Worm (Caenorhabditis elegans) whole organism, dauer: ENCODE measurements around the gene idpp-3.
"Not testable (repeated sequence)": the region's sequence is repeated elsewhere in the genome, so short reads cannot be mapped to it uniquely, and the experiment has no call there.

Experiments used
- unc-62 ChIP-seq: sonication (generic microtip); optimal IDR thresholded peaks from 2 replicates; lab custom pipeline; 2017; ENCODE audit warnings: missing biosample characterization, missing genetic modification reagents, missing genetic modification characterization

Gene idpp-3

DNA sequence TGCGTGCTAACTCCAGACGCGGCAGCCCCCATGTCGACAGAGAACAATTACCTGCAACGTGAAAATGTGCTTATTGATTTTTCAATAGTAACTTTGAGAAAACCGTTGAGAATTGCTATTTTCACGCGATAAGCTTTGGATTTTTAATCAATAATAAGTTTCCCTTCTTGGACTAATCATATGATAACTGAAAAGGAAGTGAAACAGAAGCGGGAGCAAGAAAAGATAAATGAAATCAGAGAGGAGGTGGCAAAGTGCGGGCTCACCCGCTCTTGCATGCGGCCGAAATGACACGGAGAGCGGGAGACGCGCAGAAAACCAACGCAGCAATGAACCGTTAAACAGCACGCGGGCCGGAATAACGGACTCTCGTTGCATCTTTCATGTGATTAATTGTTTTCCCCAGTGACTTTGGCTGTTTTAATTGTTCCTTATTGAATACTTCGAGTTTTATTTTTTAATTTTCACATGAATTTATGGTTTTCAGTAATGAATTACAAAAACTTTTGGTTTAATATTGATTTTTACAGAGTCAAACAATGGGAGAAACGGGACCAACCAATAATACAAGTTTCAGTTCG, 8.9 kb upstream of the idpp-3 start, which contains the start of the genes flwr-1 and tbc-1:
TSS of gene flwr-1 (minus strand) at position 51 of the 581 bp plus-strand sequence.
TSS of gene tbc-1 (plus strand) at position 531 of the 581 bp plus-strand sequence.
- TF ChIP-seq unc-62 (GFP tag; lab: Kevin White, UChicago), result no peak

DNA sequence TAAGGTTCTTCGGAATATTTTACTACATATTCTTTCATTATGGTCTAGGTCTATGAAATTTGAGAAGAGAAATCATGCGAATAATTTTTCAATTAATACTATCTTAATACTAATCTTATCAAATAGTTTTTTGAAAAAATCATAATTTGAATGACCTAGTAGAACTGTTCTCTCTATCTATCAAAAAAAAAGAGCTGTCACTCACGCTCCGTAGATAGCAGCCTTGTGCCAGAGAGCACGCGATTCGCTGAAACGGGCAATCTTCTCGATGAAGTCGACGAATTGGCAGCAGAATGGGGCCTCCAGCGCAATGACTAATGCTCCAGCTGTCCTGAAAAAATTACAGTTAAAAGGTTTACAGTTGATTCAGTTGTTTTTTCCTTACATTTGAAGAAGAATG, 8.2 kb upstream of the idpp-3 start:
- TF ChIP-seq unc-62 (GFP tag; lab: Kevin White, UChicago), result no peak

DNA sequence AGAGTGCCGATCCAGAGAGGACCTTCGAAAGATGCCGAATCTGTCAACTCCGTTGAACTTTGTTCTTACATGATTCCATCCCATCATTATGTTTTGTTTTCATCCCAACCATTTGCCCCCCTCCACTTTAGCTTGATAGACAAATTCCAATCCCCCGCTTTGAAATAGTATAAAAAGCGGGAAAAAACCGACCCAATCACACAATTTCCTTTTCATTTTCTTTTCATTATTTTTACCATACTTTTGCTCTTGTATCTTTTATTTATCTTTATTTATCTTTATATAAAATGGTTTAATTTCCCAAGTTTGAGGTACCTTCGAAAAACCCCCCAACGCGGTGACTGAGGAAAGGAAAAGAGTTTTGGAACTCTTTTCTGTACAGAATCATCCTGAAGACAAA, 5.1 kb upstream of the idpp-3 start, which contains the start of gene F20D1.22:
TSS of gene F20D1.22 (plus strand) at position 301 of the 400 bp plus-strand sequence.
- not testable (repeated sequence) for TF ChIP-seq unc-62 (GFP tag; lab: Kevin White, UChicago)

DNA sequence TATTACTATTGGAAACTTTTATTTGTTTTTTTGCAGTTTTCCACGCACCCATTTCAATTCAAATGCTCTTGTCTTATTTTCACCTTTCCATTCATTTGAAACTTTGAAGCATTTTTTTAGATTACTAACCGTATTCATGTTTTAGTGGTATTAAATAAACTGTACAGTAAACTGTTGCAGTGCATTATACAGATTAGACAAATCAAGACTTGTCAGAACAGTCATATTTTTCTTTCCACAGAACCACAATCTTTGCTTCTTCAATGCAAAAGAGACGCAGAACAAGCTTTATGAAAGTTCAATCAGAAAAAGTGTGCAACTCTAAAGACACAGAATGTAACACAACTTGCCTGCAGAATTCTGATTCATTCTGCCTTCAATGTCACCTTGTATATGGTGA, 4.4 kb upstream of the idpp-3 start, which contains the start of gene F45B8.5:
TSS of gene F45B8.5 (plus strand) at position 301 of the 400 bp plus-strand sequence.
- TF ChIP-seq unc-62 (GFP tag; lab: Kevin White, UChicago), result no peak

DNA sequence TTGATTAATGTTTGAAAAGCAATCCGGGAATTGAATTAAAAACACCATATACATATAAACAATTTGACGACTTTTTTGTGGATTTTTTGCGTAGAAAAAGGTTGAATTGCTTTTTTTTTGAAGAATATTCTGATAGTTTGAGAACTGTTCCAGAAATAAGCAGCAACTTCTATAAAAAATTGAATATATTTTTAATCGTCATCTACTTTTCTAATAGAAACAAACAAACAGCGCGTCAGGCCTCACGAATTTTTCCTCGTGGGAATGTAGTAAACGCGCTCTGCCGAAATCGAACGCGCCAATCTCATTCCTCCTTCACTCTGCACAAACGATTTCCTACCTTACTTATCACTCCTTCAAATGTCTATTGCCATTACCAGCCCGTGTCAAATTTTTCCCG, 2.9 kb upstream of the idpp-3 start, which contains the start of gene rgs-11:
TSS of gene rgs-11 (plus strand) at position 301 of the 400 bp plus-strand sequence.
- TF ChIP-seq unc-62 (GFP tag; lab: Kevin White, UChicago), result no peak

DNA sequence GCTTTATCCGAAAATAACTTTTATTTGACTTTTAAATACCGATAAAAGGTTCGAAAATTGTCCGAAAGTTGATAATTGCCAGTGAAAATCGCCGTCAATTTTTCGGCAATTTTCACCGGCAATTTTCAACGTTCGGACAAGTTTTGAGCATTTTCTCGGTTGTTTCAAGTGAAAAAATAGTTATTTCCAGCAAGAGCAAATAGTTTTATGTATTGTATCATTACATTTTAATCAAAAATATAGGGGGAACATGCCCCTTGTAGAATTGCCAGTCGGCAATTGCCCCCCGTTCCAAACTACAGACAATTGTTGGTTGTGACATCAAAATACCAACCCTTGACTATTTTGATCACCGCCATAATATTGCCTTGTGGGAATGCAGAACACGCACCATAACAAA, 1.1 kb upstream of the idpp-3 start, which contains the start of gene rgs-10:
TSS of gene rgs-10 (plus strand) at position 301 of the 400 bp plus-strand sequence.
- TF ChIP-seq unc-62 (GFP tag; lab: Kevin White, UChicago), result no peak

DNA sequence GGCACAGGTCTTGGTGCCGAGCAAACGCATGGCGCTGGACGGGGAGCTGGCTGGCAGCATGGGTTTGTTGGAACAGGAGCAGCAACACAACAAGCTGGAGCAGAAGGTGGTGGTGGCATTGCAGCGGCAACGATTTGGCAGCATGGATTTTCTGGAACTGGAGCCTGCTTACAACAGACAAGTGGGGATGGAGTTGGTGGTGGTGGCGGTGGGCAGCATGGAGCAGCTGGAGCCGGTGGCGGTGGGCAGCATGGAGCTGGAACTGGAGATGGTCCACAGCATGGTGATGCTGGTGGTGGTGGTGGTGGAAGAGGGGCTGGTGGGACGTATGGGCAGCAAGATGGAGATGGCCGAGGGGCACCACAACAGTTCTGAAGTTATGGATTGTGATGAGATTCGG, 530 bp downstream of the idpp-3 start:
- TF ChIP-seq unc-62 (GFP tag; lab: Kevin White, UChicago), result no peak

DNA sequence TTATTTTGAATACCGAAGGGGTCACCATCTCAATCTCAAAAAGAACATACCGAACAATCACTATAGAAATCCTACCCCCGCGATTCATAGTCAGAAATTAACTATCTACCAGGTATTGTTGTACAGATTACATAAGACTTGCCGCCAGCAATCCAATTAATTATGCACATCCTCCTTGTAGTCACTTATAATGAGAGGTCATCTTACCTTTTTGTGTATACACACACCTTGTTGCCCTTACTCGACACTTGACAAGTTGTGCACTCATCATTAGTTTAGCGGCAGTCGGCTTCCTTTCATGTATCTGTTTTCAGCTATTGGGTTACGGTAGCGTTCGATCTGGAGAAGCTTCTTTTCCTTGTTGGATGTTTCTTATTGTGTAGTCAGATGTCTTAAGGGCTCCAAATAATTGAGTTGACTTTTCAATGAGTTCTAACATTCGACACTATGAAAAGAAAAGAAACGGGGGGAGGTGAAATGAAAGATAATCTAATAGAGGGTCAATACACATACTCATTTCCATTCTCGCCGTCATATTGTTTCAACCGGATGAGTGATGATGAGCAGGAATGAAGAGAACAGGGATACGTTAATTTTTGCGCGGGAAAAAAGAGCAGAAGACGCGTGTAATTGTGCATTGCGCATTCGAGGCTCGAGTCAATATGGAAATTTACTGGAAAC, 1.8 kb downstream of the idpp-3 start:
- no peak for TF ChIP-seq unc-62 (GFP tag; lab: Kevin White, UChicago)

DNA sequence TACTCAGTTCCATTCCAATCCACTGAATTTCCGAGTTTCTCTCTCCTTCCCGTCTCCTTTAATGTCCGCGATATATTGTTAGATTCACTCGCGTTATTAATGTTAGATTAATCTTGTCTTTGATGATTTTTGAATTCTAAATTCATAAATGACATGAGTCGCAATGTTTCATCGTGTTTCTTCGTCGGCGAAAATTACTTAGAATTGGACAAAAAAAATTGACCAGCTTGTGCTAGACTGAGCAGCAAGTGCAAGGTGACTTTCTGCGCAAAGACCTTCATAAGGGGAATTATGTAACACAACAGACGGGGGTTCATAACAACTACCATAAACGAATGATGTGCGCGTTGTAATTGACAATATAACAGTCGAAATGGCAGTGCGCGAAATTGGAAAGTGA, 3.0 kb downstream of the idpp-3 start:
- no peak for TF ChIP-seq unc-62 (GFP tag; lab: Kevin White, UChicago)

DNA sequence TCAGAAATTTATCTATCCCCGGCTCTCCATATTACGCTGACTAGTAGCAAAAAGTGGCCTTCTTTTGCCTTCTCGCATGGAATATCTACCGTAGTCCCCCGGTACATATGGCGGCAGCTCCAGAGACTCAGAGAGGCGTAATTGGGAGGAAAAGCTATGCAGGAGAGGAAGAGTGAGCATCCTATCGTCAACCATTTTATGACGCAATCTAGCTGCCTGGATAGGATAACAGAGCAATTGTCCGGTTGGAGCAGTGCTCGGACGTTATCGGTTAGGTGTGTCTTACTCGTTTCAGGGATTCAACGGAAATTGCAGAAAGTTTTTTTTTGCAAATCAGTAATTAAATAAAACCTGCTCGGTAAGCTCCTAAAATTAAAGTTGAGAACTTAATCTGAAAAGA, 4.2 kb downstream of the idpp-3 start:
- TF ChIP-seq unc-62 (GFP tag; lab: Kevin White, UChicago), result no peak

DNA sequence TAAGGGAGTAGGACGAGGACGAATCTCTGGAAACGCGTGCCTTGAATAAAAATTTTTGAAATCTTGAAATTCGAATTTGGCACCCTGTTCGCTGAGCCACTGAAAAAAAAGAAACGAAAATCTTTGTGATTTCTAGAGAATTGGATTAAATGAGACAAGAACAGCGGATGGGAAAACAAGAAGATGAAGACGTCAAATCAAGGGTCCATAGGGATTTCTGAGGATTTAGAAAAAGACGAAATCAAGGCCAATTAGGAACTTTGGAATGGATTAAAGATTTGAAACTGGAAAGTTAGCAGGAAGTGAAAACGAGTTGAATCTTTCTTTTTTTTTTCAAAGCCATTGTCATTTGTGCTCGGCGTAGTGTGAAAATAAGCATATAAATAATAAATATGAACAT, 6.8 kb downstream of the idpp-3 start, which contains the start of gene pag-3:
TSS of gene pag-3 (minus strand) at position 101 of the 400 bp plus-strand sequence.
- no peak for TF ChIP-seq unc-62 (GFP tag; lab: Kevin White, UChicago)

DNA sequence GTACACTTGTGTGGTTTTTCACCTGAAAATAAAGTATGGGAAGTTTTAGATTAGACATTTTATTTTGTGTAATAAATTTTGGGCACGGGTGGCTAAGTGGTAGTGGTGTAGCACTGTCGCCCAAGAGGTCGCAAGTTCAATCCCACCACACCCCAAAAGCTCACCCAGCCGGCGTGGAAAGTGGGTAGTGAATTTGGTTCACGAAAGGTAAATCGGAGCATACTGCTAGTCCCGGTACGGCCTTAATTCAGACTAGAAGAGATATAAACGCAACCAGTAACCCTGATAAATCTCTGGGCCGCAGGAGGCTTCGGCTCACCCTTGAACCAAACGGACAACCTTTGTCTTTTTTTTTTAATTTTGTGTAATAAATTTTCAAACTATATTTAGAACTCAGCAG, 9.6 kb downstream of the idpp-3 start:
- TF ChIP-seq unc-62 (GFP tag; lab: Kevin White, UChicago), result no peak

DNA sequence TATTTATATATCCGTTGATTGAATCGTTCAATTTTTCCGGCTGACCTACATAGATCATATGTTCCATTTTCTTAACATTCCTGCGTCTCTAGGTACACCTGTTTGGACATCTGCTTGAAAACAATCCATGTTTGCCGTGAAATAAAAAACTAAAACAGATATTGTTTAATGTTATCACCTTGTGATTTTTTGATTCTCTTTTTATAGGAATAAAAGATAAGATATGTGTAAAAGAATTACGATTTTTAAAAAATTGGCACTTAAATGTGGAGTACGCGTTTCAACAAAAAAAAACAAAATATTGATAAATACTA, 14.1 kb downstream of the idpp-3 start:
- no peak for TF ChIP-seq unc-62 (GFP tag; lab: Kevin White, UChicago)

DNA sequence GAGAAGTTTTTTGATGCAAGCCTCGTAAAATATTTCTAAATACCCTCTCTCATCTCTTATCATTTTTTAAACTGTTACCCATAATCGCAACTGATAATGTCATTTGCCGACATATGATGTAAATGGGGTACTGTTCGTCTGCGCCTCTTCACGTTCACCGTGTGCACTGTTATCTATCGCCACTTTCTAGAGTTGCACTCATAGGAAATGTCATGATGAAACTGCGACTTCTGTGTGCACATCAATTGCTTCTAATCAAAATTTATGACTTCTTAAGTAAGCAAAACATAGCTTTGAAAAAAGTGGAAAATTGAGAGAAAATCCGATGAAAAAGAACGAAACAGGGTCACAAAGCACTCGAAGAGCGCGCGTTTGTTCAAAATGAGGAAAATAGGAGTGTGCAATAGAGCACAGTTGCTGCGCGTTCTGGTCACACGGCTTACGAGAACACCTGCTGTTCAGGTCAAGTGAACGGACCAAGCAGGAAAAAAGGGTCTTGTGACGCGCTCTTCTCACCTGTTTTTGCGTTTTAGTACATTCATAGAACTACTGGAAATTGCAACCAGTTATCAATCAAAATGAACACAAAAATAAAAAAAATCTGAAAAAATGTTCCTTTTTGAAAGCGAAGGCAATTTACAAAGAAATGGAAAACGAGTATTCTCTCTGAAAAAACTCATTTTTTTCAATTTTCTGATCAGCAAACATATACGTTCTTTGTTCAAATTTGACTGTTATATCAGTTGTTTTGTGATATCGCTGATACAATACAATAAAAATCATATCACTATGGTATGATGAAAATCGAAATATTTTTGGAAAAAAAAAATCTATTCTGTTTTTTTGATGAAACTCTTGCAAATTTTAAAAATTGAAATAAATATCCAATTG, 14.7 kb downstream of the idpp-3 start:
- TF ChIP-seq unc-62 (GFP tag; lab: Kevin White, UChicago), result no peak

DNA sequence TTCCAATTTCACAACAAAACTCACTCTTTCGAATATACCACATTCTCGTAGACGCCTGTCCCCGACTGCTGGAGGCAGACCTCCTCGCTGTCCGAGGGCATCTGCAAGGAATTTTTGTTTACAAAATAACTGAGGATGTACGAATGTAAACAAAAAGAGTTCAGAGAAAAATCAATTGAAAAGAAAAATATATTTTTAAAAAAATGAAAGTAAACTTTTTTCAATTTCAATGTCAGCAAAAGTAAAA, 15.2 kb downstream of the idpp-3 start, which contains the start of gene mrp-5:
TSS of gene mrp-5 (minus strand) at position 101 of the 247 bp plus-strand sequence.
- no peak for TF ChIP-seq unc-62 (GFP tag; lab: Kevin White, UChicago)

DNA sequence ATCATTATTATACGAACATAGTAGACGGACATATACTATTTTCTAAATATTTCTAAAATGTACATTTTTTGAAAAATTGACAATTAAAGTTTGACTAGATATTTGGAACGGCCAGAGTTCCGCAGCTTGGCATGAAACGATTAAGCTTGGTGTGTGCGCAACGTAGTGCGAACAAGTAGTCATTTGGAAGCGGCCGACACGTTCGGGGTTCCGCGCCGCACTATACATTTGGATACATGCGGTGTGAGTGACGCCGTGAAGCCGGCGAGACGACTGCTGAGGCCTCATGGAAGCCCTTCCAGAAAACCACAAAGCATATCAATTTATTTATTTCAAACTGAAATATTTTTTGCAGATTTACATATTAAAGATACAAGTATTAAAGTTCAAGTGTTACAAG, 23.2 kb downstream of the idpp-3 start:
- no peak for TF ChIP-seq unc-62 (GFP tag; lab: Kevin White, UChicago)
